Worm (Caenorhabditis elegans) whole organism, L2 larva: ENCODE results near the gene oig-2.

Experiments
- ZK546.5 ChIP-seq: sonication (generic microtip); optimal IDR thresholded peaks from 2 replicates; lab custom pipeline; 2017; ENCODE audit warnings: missing biosample characterization, missing genetic modification characterization
- ama-1 ChIP-seq: fragments of 150-350 bp; optimal IDR thresholded peaks from 2 replicates; lab custom pipeline; 2018; ENCODE audit warnings: inconsistent platforms
- ceh-82 ChIP-seq: fragments of 150-350 bp; optimal IDR thresholded peaks from 2 replicates; lab custom pipeline; 2014; ENCODE audit warnings: missing biosample characterization, missing genetic modification characterization
- elt-1 ChIP-seq: fragments of 150-350 bp; optimal IDR thresholded peaks from 2 replicates; lab custom pipeline; 2014; ENCODE audit warnings: missing biosample characterization, missing genetic modification characterization
- skn-1 ChIP-seq: sonication (generic microtip); optimal IDR thresholded peaks from 2 replicates; lab custom pipeline; 2017; ENCODE audit warnings: missing biosample characterization, missing genetic modification characterization
- unc-62 ChIP-seq: fragments of 150-350 bp; optimal IDR thresholded peaks from 2 replicates; lab custom pipeline; 2014; ENCODE audit warnings: missing biosample characterization, missing genetic modification reagents, missing genetic modification characterization
- zag-1 ChIP-seq: fragments of 150-350 bp; optimal IDR thresholded peaks from 2 replicates; lab custom pipeline; 2014; ENCODE audit warnings: missing biosample characterization, missing genetic modification characterization

ce11 chrII:13013966-13014365 is 6.0 kb upstream of the oig-2 start, which contains the start of gene F18A11.5:
- TF ChIP-seq ama-1 (no peak), skn-1 (no peak), ceh-82 (tag; lab: Kevin White, UChicago) (no peak), zag-1 (no peak), unc-62 (no peak), elt-1 (no peak), ZK546.5 (tag; lab: Kevin White, UChicago) (no peak)
